Fruit fly (Drosophila melanogaster) whole organism, prepupa: ENCODE measurements around the gene yrt.

Source experiments
- Blimp-1 ChIP-seq: fragments of 200-800 bp; sonication (Bioruptor generic); optimal IDR thresholded peaks from 3 replicates; lab custom pipeline; 2017; ENCODE audit warnings: missing biosample characterization, missing genetic modification characterization, mild to moderate bottlenecking, moderate library complexity, missing genetic modification reagents
- Lpt ChIP-seq: fragments of 200-800 bp; sonication (Bioruptor generic); optimal IDR thresholded peaks from 3 replicates; lab custom pipeline; 2016; ENCODE audit warnings: missing biosample characterization, missing genetic modification characterization
- fkh ChIP-seq: fragments of 200-800 bp; sonication (Bioruptor generic); optimal IDR thresholded peaks from 3 replicates; lab custom pipeline; 2017; ENCODE audit warnings: missing biosample characterization, mild to moderate bottlenecking, missing genetic modification characterization, moderate library complexity
- spab ChIP-seq: fragments of 200-800 bp; sonication (Bioruptor generic); optimal IDR thresholded peaks from 2 replicates; lab custom pipeline; 2017; ENCODE audit warnings: missing biosample characterization, mild to moderate bottlenecking, missing genetic modification characterization, missing genetic modification reagents
- ss ChIP-seq, 2 experiments: fragments of 200-800 bp; sonication (Bioruptor generic); optimal IDR thresholded peaks; 2 replicates in 1 of 2; 3 replicates in 1 of 2; lab custom pipeline; 2017 to 2018; ENCODE audit warnings: mild to moderate bottlenecking in 2 of 2, missing biosample characterization in 2 of 2, missing genetic modification characterization in 2 of 2, moderate library complexity in 1 of 2
- topi ChIP-seq: fragments of 200-800 bp; sonication (Bioruptor generic); optimal IDR thresholded peaks from 3 replicates; lab custom pipeline; 2016; ENCODE audit warnings: missing biosample characterization, missing genetic modification characterization

dm6 chr3R:13452261-13452660 lies 17.5 kb upstream of the yrt start:
- no peak for TF ChIP-seq Lpt (GFP tag; lab: Kevin White, UChicago)
- no peak for TF ChIP-seq fkh (GFP tag; lab: Kevin White, UChicago)
- no peak for TF ChIP-seq Blimp-1
- no peak for TF ChIP-seq ss (GFP tag; optimal IDR thresholded peaks at IDR 0.05; lab: Kevin White, UChicago)
- TF ChIP-seq topi (GFP tag; lab: Kevin White, UChicago) = no peak
- no peak for TF ChIP-seq spab
